Worm (Caenorhabditis elegans): Measurements from ENCODE around the gene K03H6.1.

The K03H6.1 gene

ce11 chrIV:1496017-1496678 lies 27.4 kb upstream of the K03H6.1 start, which contains the start of gene npp-20:
npp-20 (minus strand) TSS chrIV:1496022.
- TF ChIP-seq unc-42 (tag; optimal IDR thresholded peaks at IDR 0.05) (peak; percentile 21), hlh-30 (tag; optimal IDR thresholded peaks at IDR 0.05; ENCODE audit: insufficient read depth) (peak; percentile 22), ama-1 (optimal IDR thresholded peaks at IDR 0.05) (no peak), unc-86 (tag; optimal IDR thresholded peaks at IDR 0.05) (no peak), hlh-8 (tag; optimal IDR thresholded peaks at IDR 0.05) (no peak), eyg-1 (tag; optimal IDR thresholded peaks at IDR 0.05) (no peak), npax-4 (tag; optimal IDR thresholded peaks at IDR 0.05) (no peak), ceh-24 (tag; optimal IDR thresholded peaks at IDR 0.05) (no peak), K02D7.2 (tag; optimal IDR thresholded peaks at IDR 0.05) (no peak), nfya-1 (tag; optimal IDR thresholded peaks at IDR 0.05) (peak; percentile 19), ceh-18 (tag; optimal IDR thresholded peaks at IDR 0.05) (no peak), tbx-7 (tag; optimal IDR thresholded peaks at IDR 0.05) (no peak), C38D4.7 (GFP tag; optimal IDR thresholded peaks at IDR 0.05) (no peak), lin-11 (tag; optimal IDR thresholded peaks at IDR 0.05) (no peak), ceh-19 (GFP tag; optimal IDR thresholded peaks at IDR 0.05) (no peak)

ce11 chrIV:1496679-1497033 lies 26.9 kb upstream of the K03H6.1 start:
- TF ChIP-seq ceh-45 (GFP tag; IDR thresholded peaks at IDR 0.05) = no peak
- no peak for TF ChIP-seq mec-3 (tag; optimal IDR thresholded peaks at IDR 0.05; ENCODE audit: borderline replicate concordance)
- TF ChIP-seq pqm-1 (tag; optimal IDR thresholded peaks at IDR 0.05) = no peak
- no peak for TF ChIP-seq ceh-30 (tag; optimal IDR thresholded peaks at IDR 0.05)
- TF ChIP-seq fax-1 (tag; optimal IDR thresholded peaks at IDR 0.05) = no peak
- no peak for TF ChIP-seq fkh-6 (tag; optimal IDR thresholded peaks at IDR 0.05)

ce11 chrIV:1497448-1497847 lies 26.1 kb upstream of the K03H6.1 start, which contains the start of gene hxk-3:
hxk-3 (plus strand) TSS chrIV:1497626.
- TF ChIP-seq ceh-31 (tag; optimal IDR thresholded peaks at IDR 0.05) (peak; percentile 7), unc-55 (GFP tag; optimal IDR thresholded peaks at IDR 0.05) (peak; percentile 25), pag-3 (tag; optimal IDR thresholded peaks at IDR 0.05; ENCODE audit: borderline replicate concordance) (no peak), C38D4.7 (GFP tag; optimal IDR thresholded peaks at IDR 0.05) (no peak), nfya-1 (tag; optimal IDR thresholded peaks at IDR 0.05) (peak; percentile 33), K02D7.2 (tag; optimal IDR thresholded peaks at IDR 0.05) (no peak), ceh-18 (tag; optimal IDR thresholded peaks at IDR 0.05) (no peak), pat-9 (tag; optimal IDR thresholded peaks at IDR 0.05) (no peak), sox-4 (tag; optimal IDR thresholded peaks at IDR 0.05) (no peak), lim-6 (tag; optimal IDR thresholded peaks at IDR 0.05) (no peak), nhr-232 (tag; optimal IDR thresholded peaks at IDR 0.05) (no peak), elt-2 (tag; optimal IDR thresholded peaks at IDR 0.05) (peak; percentile 22), C08G9.2 (tag; optimal IDR thresholded peaks at IDR 0.05) (no peak), hlh-30 (tag; optimal IDR thresholded peaks at IDR 0.05; ENCODE audit: insufficient read depth) (peak; percentile 67), ceh-45 (GFP tag; IDR thresholded peaks at IDR 0.05) (no peak), hlh-8 (tag; optimal IDR thresholded peaks at IDR 0.05) (peak; percentile 6), unc-3 (GFP tag; conservative IDR thresholded peaks at IDR 0.05) (no peak), unc-3 (tag; optimal IDR thresholded peaks at IDR 0.05) (no peak), unc-42 (tag; optimal IDR thresholded peaks at IDR 0.05) (peak; percentile 52), ceh-22 (tag; optimal IDR thresholded peaks at IDR 0.05) (no peak), sox-2 (GFP tag; IDR thresholded peaks at IDR 0.05) (no peak)

- no peak for TF ChIP-seq syd-9 (tag; optimal IDR thresholded peaks at IDR 0.05)
- TF ChIP-seq K02D7.2 (tag; optimal IDR thresholded peaks at IDR 0.05) = no peak
- no peak for TF ChIP-seq dve-1 (tag; optimal IDR thresholded peaks at IDR 0.05)
- no peak for TF ChIP-seq tbx-2 (tag; optimal IDR thresholded peaks at IDR 0.05)
- TF ChIP-seq ceh-24 (tag; optimal IDR thresholded peaks at IDR 0.05) = no peak
- no peak for TF ChIP-seq gmeb-2 (tag; optimal IDR thresholded peaks at IDR 0.05)
- TF ChIP-seq ceh-14 (tag; optimal IDR thresholded peaks at IDR 0.05) = no peak
- no peak for TF ChIP-seq unc-86 (tag; optimal IDR thresholded peaks at IDR 0.05)
- TF ChIP-seq Y22D7AL.16 (tag; optimal IDR thresholded peaks at IDR 0.05) = no peak
- TF ChIP-seq C08G9.2 (tag; optimal IDR thresholded peaks at IDR 0.05) = no peak
- no peak for TF ChIP-seq unc-3 (GFP tag; conservative IDR thresholded peaks at IDR 0.05)
- TF ChIP-seq unc-3 (tag; optimal IDR thresholded peaks at IDR 0.05) = no peak
- TF ChIP-seq hlh-30 (tag; optimal IDR thresholded peaks at IDR 0.05; ENCODE audit: insufficient read depth) = no peak
- no peak for TF ChIP-seq K09A11.1 (tag; optimal IDR thresholded peaks at IDR 0.05; ENCODE audit: insufficient read depth)
These were observed 13.3 kb upstream of the K03H6.1 start, which contains the start of gene txt-4 for ce11 chrIV:1510241-1510640. txt-4 (plus strand) TSS chrIV:1510564.
